Fruit fly (Drosophila melanogaster) whole organism, embryonic: ENCODE data around the gene Cdc50.

Experiments used
- Atf3 ChIP-seq: fragments of 200-800 bp; sonication (Bioruptor generic); optimal IDR thresholded peaks from 3 replicates; lab custom pipeline; 2016; ENCODE audit warnings: missing biosample characterization, missing genetic modification characterization
- CG11093 ChIP-seq: fragments of 200-800 bp; sonication (Bioruptor generic); IDR thresholded peaks from 3 replicates; pipeline ENCODE4 v1.3.6; 2022; ENCODE audit warnings: missing biosample characterization, missing genetic modification characterization
- CG12942 ChIP-seq: fragments of 200-800 bp; sonication (Bioruptor generic); optimal IDR thresholded peaks from 3 replicates; lab custom pipeline; 2016; ENCODE audit warnings: missing biosample characterization, missing genetic modification characterization
- CG33557 ChIP-seq: fragments of 200-800 bp; sonication (Bioruptor generic); optimal IDR thresholded peaks from 2 replicates; lab custom pipeline; 2019; ENCODE audit warnings: missing biosample characterization, mild to moderate bottlenecking, missing genetic modification characterization, moderate library complexity
- CG5245 ChIP-seq: fragments of 200-800 bp; sonication (Bioruptor generic); optimal IDR thresholded peaks from 3 replicates; lab custom pipeline; 2016; ENCODE audit warnings: missing biosample characterization, missing genetic modification characterization
- CG6254 ChIP-seq: fragments of 200-800 bp; sonication (Bioruptor generic); optimal IDR thresholded peaks from 3 replicates; lab custom pipeline; 2017; ENCODE audit warnings: mild to moderate bottlenecking, missing biosample characterization, missing genetic modification reagents, missing genetic modification characterization
- Dref ChIP-seq: fragments of 200-800 bp; sonication (Bioruptor generic); IDR thresholded peaks from 2 replicates; pipeline ENCODE4 v1.3.6; 2022; ENCODE audit warnings: missing biosample characterization, missing genetic modification characterization
- HLH4C ChIP-seq: fragments of 200-800 bp; sonication (Bioruptor generic); IDR thresholded peaks from 3 replicates; pipeline ENCODE4 v1.3.6; 2022; ENCODE audit warnings: missing biosample characterization, missing genetic modification characterization; ENCODE audit not compliant: partially characterized antibody
- gcm ChIP-seq: fragments of 200-800 bp; sonication (Bioruptor generic); optimal IDR thresholded peaks from 2 replicates; lab custom pipeline; 2019; ENCODE audit warnings: missing biosample characterization, mild to moderate bottlenecking, missing genetic modification characterization, moderate library complexity
- pan ChIP-seq, 4 experiments: fragments of >200 bp in 3 of 4; fragments of 200-800 bp in 1 of 4; sonication (Bioruptor generic) in 1 of 4; optimal IDR thresholded peaks in 3 of 4; IDR thresholded peaks in 1 of 4; 2 replicates each; pipeline versions ENCODE4 v1.3.6 to Lab custom; 2017 to 2022; ENCODE audit warnings: missing biosample characterization in 2 of 4, missing genetic modification characterization in 2 of 4, mixed read lengths in 1 of 4
- wdn ChIP-seq: fragments of 200-800 bp; sonication (Bioruptor generic); IDR thresholded peaks from 2 replicates; pipeline ENCODE4 v1.3.6; 2022; ENCODE audit warnings: missing biosample characterization, missing genetic modification characterization

DNA sequence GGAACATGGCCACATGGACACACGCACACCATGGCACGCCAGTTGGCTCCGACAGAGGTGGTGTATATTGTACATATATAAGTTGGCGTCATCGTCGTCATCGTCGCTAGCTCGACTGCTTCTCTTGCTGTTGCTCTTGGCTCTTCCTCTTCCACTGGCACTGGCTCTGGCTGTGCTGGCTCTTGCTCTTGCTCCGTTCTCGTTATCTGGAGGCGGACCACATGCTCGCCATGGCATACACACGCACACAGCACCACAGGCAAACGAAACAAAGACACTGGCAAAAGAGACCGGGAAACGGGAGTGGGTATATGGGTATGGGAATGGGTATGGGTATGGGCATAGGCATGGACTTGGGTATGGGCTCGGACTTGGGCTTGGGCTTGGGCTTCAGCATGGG is 16.0 kb downstream of the Cdc50 start:
- TF ChIP-seq CG6254 (GFP tag; lab: Kevin White, UChicago) (no peak), CG5245 (GFP tag; lab: Kevin White, UChicago) (no peak), CG33557 (GFP tag; lab: Kevin White, UChicago) (no peak), pan (optimal IDR thresholded peaks at IDR 0.05; lab: Kevin White, UChicago) (no peak), pan (GFP tag; optimal IDR thresholded peaks at IDR 0.05 in 1 of 2, IDR thresholded peaks at IDR 0.05 in 1 of 2) (no peak), HLH4C (GFP tag; lab: Robert Waterston, UW) (no peak), CG11093 (no peak), Dref (GFP tag; lab: Robert Waterston, UW) (no peak), wdn (GFP tag; lab: Robert Waterston, UW) (no peak), gcm (GFP tag; lab: Kevin White, UChicago) (no peak), CG12942 (GFP tag; lab: Kevin White, UChicago) (no peak), Atf3 (GFP tag; lab: Kevin White, UChicago) (no peak)
